Fruit fly (Drosophila melanogaster) whole organism, larva: Measurements from ENCODE around the gene stv.
A peak's percentile ranks its signal among the peaks of the same experiment; 100 is the strongest.

ENCODE experiments used
- noc ChIP-seq: fragments of 200-800 bp; sonication (Bioruptor generic); optimal IDR thresholded peaks from 3 replicates; lab custom pipeline; 2019; ENCODE audit warnings: missing biosample characterization, mild to moderate bottlenecking, missing genetic modification characterization, moderate library complexity

The stv gene

DNA sequence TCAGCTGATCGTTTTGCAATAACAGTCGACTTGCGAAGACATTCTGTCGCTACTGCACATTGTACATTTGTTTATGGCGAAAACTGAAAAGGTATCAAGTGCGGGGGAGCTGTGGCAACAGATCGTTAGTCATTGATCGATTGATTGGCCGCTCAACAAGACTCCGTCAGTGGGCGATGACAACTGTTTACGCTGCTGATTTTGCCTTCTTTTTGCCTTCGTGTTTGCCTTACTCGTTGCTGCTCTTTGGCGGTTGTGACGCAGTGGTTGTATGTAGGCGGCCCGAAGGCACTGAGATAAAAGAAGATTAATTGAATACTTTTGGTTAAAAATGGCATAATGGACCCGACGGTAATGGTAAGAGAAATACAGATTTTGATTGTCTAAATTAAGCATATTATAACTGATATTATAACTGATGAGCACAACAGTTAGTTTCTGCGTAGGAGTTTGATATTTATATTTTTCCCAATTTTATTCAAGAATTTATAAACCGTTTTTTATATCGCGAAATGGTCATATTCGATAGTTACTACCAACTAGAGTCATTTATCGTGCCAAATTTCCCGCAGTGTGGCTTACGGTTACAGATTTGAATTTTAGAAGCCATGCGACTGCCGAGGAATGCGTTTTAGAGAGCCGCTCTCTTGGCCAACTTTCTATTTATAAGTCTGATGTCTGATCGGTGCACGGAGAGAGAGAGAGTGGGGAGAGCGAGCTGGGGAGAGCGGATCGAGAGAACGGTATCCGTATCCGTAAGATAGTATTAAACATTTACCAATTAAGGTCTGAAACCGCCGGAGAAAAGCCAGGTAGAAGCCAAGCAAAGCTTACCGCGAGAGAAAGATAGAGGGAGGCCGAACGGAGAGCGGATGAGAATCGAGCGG, 532 bp upstream of the stv start:
- TF ChIP-seq noc (tag; lab: Kevin White, UChicago): peak; percentile 98

- no peak for TF ChIP-seq noc (tag; lab: Kevin White, UChicago)
Observed at dm6 chr3L:13478339-13479203, 1.2 kb downstream of the stv start.

- TF ChIP-seq noc (tag; lab: Kevin White, UChicago): no peak
Observed at dm6 chr3L:13479204-13479600, 1.9 kb downstream of the stv start.

DNA sequence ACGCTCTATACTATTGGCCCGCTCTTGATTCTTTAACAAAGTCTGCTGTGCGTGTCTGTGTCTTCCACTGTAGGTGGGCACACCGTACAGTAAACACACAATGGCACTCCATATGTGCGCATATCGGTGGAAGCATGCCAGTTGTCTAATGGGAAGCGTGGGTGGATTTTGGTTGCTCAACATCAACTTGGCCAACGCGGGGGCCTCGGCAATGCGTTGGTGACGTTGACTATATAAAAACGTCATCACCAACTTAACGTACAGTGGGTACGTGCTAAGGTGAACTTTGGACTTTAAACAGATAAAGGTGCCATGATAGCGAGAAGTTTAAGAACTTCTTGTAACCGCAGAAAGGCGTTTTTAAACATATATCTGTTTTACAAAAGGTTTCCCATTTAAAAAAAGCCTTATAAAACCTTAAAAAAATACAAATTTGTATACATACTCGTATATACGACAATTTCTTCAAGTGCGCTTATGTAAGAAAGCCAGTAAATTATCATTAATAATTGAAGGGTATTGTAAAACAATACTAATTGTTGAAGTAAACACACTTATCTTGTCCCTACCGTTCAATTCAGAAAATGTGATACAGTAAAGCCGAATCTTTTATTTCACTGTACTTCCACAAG, 2.4 kb downstream of the stv start:
- TF ChIP-seq noc (tag; lab: Kevin White, UChicago): peak; percentile 77

DNA sequence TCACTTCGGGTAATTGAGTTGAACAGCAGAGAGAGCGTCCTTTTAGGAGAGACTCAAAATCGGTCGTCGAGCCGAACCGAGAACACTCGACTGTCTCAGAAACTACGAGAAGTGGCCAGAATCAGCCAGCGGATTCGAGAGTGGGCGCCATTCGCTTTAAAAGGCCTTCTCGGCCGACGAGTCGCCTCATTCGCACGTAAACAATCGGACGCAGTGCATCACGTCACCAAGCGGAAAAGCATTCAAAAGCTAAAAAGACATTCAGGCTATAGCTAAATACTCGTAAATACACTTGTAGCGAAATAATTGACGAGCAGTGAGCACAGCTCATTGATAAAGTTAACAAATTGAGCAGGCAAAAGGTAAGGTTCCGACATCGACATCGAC, 2.9 kb downstream of the stv start:
- no peak for TF ChIP-seq noc (tag; lab: Kevin White, UChicago)

DNA sequence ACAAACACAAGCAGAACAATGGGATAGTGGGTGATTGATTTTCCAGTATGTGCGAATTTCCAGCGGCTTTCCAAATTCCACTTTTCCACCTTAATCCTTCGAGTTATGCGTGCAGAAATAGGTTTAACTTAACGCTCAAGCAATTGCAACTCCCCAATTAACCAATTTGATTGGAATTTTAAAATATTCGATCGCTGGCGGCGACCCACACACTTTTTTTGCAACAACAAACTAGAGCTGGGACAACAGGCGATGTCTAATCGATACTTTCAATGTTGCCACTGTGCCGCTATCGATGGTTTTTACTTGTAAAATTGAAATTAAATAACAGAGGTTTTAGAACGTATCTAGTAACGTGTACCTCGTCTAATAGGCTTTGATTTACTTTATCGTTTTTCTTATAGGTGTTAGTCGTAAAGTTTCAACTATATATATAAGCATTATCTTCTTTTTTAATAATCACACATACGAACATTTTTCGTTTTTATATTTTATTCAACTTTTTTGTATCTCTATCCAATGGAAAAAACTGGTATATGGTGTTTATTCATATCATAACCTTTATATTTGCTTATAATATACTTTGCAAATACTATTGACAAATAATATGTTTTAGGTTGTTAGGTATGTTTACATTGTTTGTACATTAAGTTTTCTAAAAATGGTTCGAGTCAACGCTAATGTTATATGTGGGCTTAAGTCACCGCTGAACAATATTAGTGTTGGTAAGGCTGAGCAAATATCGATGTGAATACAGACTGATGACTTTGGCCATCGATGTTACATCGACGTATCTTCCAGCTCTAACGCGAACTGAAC, 8.9 kb downstream of the stv start, which contains the start of the genes Abp1 and Tgi:
TSS of gene Abp1 (minus strand) at position 240 of the 819 bp plus-strand sequence.
TSS of gene Tgi (plus strand) at position 757 of the 819 bp plus-strand sequence.
- TF ChIP-seq noc (tag; lab: Kevin White, UChicago): no peak

dm6 chr3L:13486860-13487404, 9.6 kb downstream of the stv start:
- no peak for TF ChIP-seq noc (tag; lab: Kevin White, UChicago)

- TF ChIP-seq noc (tag; lab: Kevin White, UChicago): no peak
Observed at dm6 chr3L:13488129-13488876, 11.0 kb downstream of the stv start.

DNA sequence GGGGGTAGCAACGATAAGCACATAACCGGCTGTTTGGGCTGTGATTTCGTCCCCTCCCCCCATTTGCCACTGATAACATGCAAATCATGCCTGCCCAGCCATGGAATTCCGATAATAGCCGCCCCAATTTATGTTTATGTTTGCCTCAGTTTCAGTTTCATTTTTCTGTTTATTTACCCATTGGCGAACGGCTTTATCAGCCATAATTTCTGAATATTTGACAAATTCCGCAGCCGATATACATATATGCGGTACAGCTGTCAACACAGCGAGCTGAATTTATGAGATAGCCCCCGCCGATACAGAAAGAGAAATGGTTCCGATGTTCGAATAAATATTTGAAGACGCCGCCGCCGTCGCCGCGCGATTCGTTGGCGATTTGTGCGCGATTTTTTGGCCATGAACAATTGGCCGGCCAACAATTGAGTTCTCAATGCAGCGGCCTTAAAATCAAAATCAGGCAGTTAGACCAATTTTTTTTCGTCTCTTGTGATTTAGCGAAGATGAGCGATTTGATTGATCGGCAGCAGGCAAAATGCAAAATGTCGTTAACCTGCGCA, 11.9 kb downstream of the stv start:
- peak; percentile 34 for TF ChIP-seq noc (tag; lab: Kevin White, UChicago)

dm6 chr3L:13490689-13491348, 13.5 kb downstream of the stv start:
- no peak for TF ChIP-seq noc (tag; lab: Kevin White, UChicago)

dm6 chr3L:13494363-13495015, 17.1 kb downstream of the stv start:
- no peak for TF ChIP-seq noc (tag; lab: Kevin White, UChicago)

DNA sequence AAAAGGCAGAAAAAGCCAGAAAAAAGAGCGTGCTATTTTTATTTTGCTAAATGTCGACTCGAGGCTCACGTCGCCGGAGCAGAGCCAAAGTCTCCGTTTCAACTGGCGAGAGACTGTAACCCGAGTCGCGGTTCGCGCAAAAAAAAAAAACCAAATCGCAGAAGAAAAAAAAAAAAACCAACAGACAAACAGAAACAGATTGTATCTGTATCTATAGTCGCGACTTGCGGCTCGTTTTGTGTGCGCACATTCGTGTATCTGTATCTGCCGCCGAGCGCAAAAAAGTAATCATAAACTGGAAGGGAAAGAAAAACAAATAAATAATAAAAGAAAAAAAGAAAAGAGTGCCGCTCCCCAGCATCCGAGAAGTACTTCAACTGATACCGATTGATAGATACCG, 17.7 kb downstream of the stv start:
- TF ChIP-seq noc (tag; lab: Kevin White, UChicago): no peak
